Worm (Caenorhabditis elegans): ENCODE results near the gene iglr-1.

DNA sequence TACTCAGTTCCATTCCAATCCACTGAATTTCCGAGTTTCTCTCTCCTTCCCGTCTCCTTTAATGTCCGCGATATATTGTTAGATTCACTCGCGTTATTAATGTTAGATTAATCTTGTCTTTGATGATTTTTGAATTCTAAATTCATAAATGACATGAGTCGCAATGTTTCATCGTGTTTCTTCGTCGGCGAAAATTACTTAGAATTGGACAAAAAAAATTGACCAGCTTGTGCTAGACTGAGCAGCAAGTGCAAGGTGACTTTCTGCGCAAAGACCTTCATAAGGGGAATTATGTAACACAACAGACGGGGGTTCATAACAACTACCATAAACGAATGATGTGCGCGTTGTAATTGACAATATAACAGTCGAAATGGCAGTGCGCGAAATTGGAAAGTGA is 32.8 kb downstream of the iglr-1 start:
- no peak for TF ChIP-seq him-1 (tag; optimal IDR thresholded peaks at IDR 0.05)
- TF ChIP-seq W03F9.2 (tag; optimal IDR thresholded peaks at IDR 0.05) = no peak
- no peak for TF ChIP-seq dao-5 (tag; optimal IDR thresholded peaks at IDR 0.05)

Measured in whole organism, L4/young adult.